Fruit fly (Drosophila melanogaster) whole organism, embryonic: ENCODE data around the gene sdt.

Source experiments
- Atf-2 ChIP-seq: fragments of 200-800 bp; sonication (Bioruptor generic); optimal IDR thresholded peaks from 2 replicates; lab custom pipeline; 2016; ENCODE audit warnings: missing biosample characterization, missing genetic modification characterization
- Awh ChIP-seq: fragments of 200-800 bp; sonication (Bioruptor generic); IDR thresholded peaks from 2 replicates; pipeline ENCODE4, ENCODE4 v1.3.6; 2022; ENCODE audit warnings: missing biosample characterization, missing genetic modification characterization
- BEAF-32 ChIP-seq: fragments of 200-800 bp; sonication (Bioruptor generic); optimal IDR thresholded peaks from 3 replicates; lab custom pipeline; 2017; ENCODE audit warnings: missing biosample characterization, missing genetic modification characterization, mild to moderate bottlenecking, moderate library complexity, missing genetic modification reagents
- CG10959 ChIP-seq: fragments of 200-800 bp; sonication (Bioruptor generic); IDR thresholded peaks from 2 replicates; pipeline ENCODE4 v1.3.6; 2022; ENCODE audit warnings: missing biosample characterization, missing genetic modification characterization
- CG11398 ChIP-seq: fragments of 200-800 bp; sonication (Bioruptor generic); optimal IDR thresholded peaks from 2 replicates; lab custom pipeline; 2016; ENCODE audit warnings: missing biosample characterization, missing genetic modification characterization
- CG12219 ChIP-seq: fragments of 200-800 bp; sonication (Bioruptor generic); optimal IDR thresholded peaks from 3 replicates; lab custom pipeline; 2018; ENCODE audit warnings: missing biosample characterization, mild to moderate bottlenecking, missing genetic modification characterization
- CG14860 ChIP-seq: fragments of 200-800 bp; sonication (Bioruptor generic); IDR thresholded peaks from 3 replicates; pipeline ENCODE4 v1.3.6; 2022; ENCODE audit warnings: missing biosample characterization, missing genetic modification characterization; ENCODE audit not compliant: partially characterized antibody
- CG1647 ChIP-seq: fragments of 200-800 bp; sonication (Bioruptor generic); optimal IDR thresholded peaks from 3 replicates; lab custom pipeline; 2016; ENCODE audit warnings: missing biosample characterization, missing genetic modification characterization
- CG16863 ChIP-seq: fragments of 200-800 bp; sonication (Bioruptor generic); optimal IDR thresholded peaks from 3 replicates; lab custom pipeline; 2016; ENCODE audit warnings: missing biosample characterization, missing genetic modification characterization
- CG17359 ChIP-seq: fragments of 200-800 bp; sonication (Bioruptor generic); optimal IDR thresholded peaks from 3 replicates; lab custom pipeline; 2018; ENCODE audit warnings: missing biosample characterization, mild to moderate bottlenecking, missing genetic modification characterization, moderate library complexity
- CG17802 ChIP-seq: fragments of 200-800 bp; sonication (Bioruptor generic); optimal IDR thresholded peaks from 2 replicates; lab custom pipeline; 2018; ENCODE audit warnings: missing biosample characterization, mild to moderate bottlenecking, missing genetic modification characterization, moderate library complexity
- CG1792 ChIP-seq: fragments of 200-800 bp; sonication (Bioruptor generic); optimal IDR thresholded peaks from 2 replicates; lab custom pipeline; 2016; ENCODE audit warnings: missing biosample characterization, missing genetic modification characterization
- CG6254 ChIP-seq: fragments of 200-800 bp; sonication (Bioruptor generic); optimal IDR thresholded peaks from 3 replicates; lab custom pipeline; 2017; ENCODE audit warnings: mild to moderate bottlenecking, missing biosample characterization, missing genetic modification reagents, missing genetic modification characterization
- CG6765 ChIP-seq: fragments of 200-800 bp; sonication (Bioruptor generic); optimal IDR thresholded peaks from 3 replicates; lab custom pipeline; 2017; ENCODE audit warnings: missing biosample characterization, mild to moderate bottlenecking, missing genetic modification characterization
- CG6791 ChIP-seq: fragments of 200-800 bp; sonication (Bioruptor generic); IDR thresholded peaks from 3 replicates; pipeline ENCODE4 v1.3.6; 2022; ENCODE audit warnings: missing biosample characterization, missing genetic modification characterization; ENCODE audit not compliant: partially characterized antibody
- CG6813 ChIP-seq: fragments of 200-800 bp; sonication (Bioruptor generic); optimal IDR thresholded peaks from 2 replicates; lab custom pipeline; 2017; ENCODE audit warnings: missing biosample characterization, missing genetic modification characterization, mild to moderate bottlenecking, moderate library complexity, missing genetic modification reagents
- CG7786 ChIP-seq: fragments of 200-800 bp; sonication (Bioruptor generic); optimal IDR thresholded peaks from 2 replicates; lab custom pipeline; 2016; ENCODE audit warnings: missing biosample characterization, missing genetic modification characterization
- CG8281 ChIP-seq: fragments of 200-800 bp; sonication (Bioruptor generic); optimal IDR thresholded peaks from 2 replicates; lab custom pipeline; 2018; ENCODE audit warnings: missing biosample characterization, mild to moderate bottlenecking, missing genetic modification characterization, moderate library complexity
- CG8359 ChIP-seq: fragments of 200-800 bp; sonication (Bioruptor generic); optimal IDR thresholded peaks from 2 replicates; lab custom pipeline; 2017; ENCODE audit warnings: missing biosample characterization, mild to moderate bottlenecking, missing genetic modification characterization, borderline replicate concordance
- CG9932 ChIP-seq: fragments of 200-800 bp; sonication (Bioruptor generic); IDR thresholded peaks from 2 replicates; pipeline ENCODE4 v1.3.6; 2022; ENCODE audit warnings: missing biosample characterization, missing genetic modification characterization
- CTCF ChIP-seq: fragments of 200-800 bp; sonication (Bioruptor generic); optimal IDR thresholded peaks from 2 replicates; lab custom pipeline; 2017; ENCODE audit warnings: missing biosample characterization, mild to moderate bottlenecking, missing genetic modification characterization, moderate library complexity
- Deaf1 ChIP-seq: fragments of 200-800 bp; optimal IDR thresholded peaks from 3 replicates; lab custom pipeline; 2019; ENCODE audit warnings: missing biosample characterization, mild to moderate bottlenecking, missing genetic modification characterization, moderate library complexity
- Dfd ChIP-seq, 2 experiments: fragments of >200 bp; optimal IDR thresholded peaks; 2 replicates each; lab custom pipeline; 2017; ENCODE audit warnings: missing biosample characterization in 2 of 2, missing genetic modification characterization in 2 of 2
- ERR ChIP-seq: fragments of 200-800 bp; sonication (Bioruptor generic); optimal IDR thresholded peaks from 2 replicates; lab custom pipeline; 2016; ENCODE audit warnings: missing biosample characterization, missing genetic modification characterization
- Gug ChIP-seq: fragments of 200-800 bp; sonication (Bioruptor generic); IDR thresholded peaks from 4 replicates; pipeline ENCODE4 v1.3.6; 2022; ENCODE audit warnings: missing biosample characterization, missing genetic modification characterization
- Hand ChIP-seq: fragments of 200-800 bp; sonication (Bioruptor generic); optimal IDR thresholded peaks from 2 replicates; lab custom pipeline; 2017; ENCODE audit warnings: mild to moderate bottlenecking, missing biosample characterization, missing genetic modification reagents, missing genetic modification characterization
- Hey ChIP-seq: fragments of 200-800 bp; sonication (Bioruptor generic); optimal IDR thresholded peaks from 3 replicates; lab custom pipeline; 2018; ENCODE audit warnings: missing biosample characterization, mild to moderate bottlenecking, missing genetic modification characterization
- Lhr ChIP-seq: fragments of 200-800 bp; sonication (Bioruptor generic); optimal IDR thresholded peaks from 3 replicates; lab custom pipeline; 2017; ENCODE audit warnings: mild to moderate bottlenecking, missing biosample characterization, missing genetic modification reagents, missing genetic modification characterization
- Lpt ChIP-seq: fragments of >200 bp; optimal IDR thresholded peaks from 2 replicates; lab custom pipeline; 2018; ENCODE audit warnings: missing biosample characterization, missing genetic modification characterization
- Max ChIP-seq: fragments of 200-800 bp; sonication (Bioruptor generic); optimal IDR thresholded peaks from 2 replicates; lab custom pipeline; 2016; ENCODE audit warnings: missing biosample characterization, mild to moderate bottlenecking, missing genetic modification characterization
- NC2α ChIP-seq: fragments of 200-800 bp; sonication (Bioruptor generic); optimal IDR thresholded peaks from 2 replicates; lab custom pipeline; 2016; ENCODE audit warnings: missing biosample characterization, missing genetic modification characterization
- Rx ChIP-seq: fragments of 200-800 bp; sonication (Bioruptor generic); IDR thresholded peaks from 2 replicates; pipeline ENCODE4 v1.3.6; 2022; ENCODE audit warnings: missing biosample characterization, missing genetic modification characterization
- bigmax ChIP-seq: fragments of 200-800 bp; sonication (Bioruptor generic); optimal IDR thresholded peaks from 2 replicates; lab custom pipeline; 2018; ENCODE audit warnings: missing biosample characterization, mild to moderate bottlenecking, missing genetic modification characterization
- br ChIP-seq: fragments of >200 bp; optimal IDR thresholded peaks from 2 replicates; lab custom pipeline; 2017
- crp ChIP-seq, 2 experiments: fragments of 200-800 bp; sonication (Bioruptor generic); optimal IDR thresholded peaks; 2 replicates in 1 of 2; 3 replicates in 1 of 2; lab custom pipeline; 2017; ENCODE audit warnings: missing biosample characterization in 2 of 2, missing genetic modification characterization in 2 of 2, mild to moderate bottlenecking in 1 of 2, moderate library complexity in 1 of 2
- gce ChIP-seq: fragments of 200-800 bp; sonication (Bioruptor generic); IDR thresholded peaks from 3 replicates; pipeline ENCODE4 v1.3.6; 2022; ENCODE audit warnings: missing biosample characterization, missing genetic modification characterization
- gcm ChIP-seq: fragments of 200-800 bp; sonication (Bioruptor generic); optimal IDR thresholded peaks from 2 replicates; lab custom pipeline; 2019; ENCODE audit warnings: missing biosample characterization, mild to moderate bottlenecking, missing genetic modification characterization, moderate library complexity
- gem ChIP-seq: fragments of 200-800 bp; sonication (Bioruptor generic); optimal IDR thresholded peaks from 2 replicates; lab custom pipeline; 2019; ENCODE audit warnings: missing biosample characterization, mild to moderate bottlenecking, missing genetic modification characterization, moderate library complexity
- grn ChIP-seq: fragments of 200-800 bp; sonication (Bioruptor generic); optimal IDR thresholded peaks from 3 replicates; lab custom pipeline; 2017; ENCODE audit warnings: missing biosample characterization, missing genetic modification characterization
- gsb ChIP-seq: fragments of 200-800 bp; sonication (Bioruptor generic); IDR thresholded peaks from 2 replicates; pipeline ENCODE4 v1.3.6; 2022; ENCODE audit warnings: missing biosample characterization, missing genetic modification characterization
- ind ChIP-seq: fragments of 200-800 bp; sonication (Bioruptor generic); optimal IDR thresholded peaks from 3 replicates; lab custom pipeline; 2016; ENCODE audit warnings: missing biosample characterization, missing genetic modification characterization
- insv ChIP-seq, 2 experiments: fragments of 200-800 bp; sonication (Bioruptor generic); optimal IDR thresholded peaks; 3 replicates each; lab custom pipeline; 2016 to 2018; ENCODE audit warnings: missing biosample characterization in 2 of 2, missing genetic modification characterization in 2 of 2
- knrl ChIP-seq: fragments of 200-800 bp; sonication (Bioruptor generic); IDR thresholded peaks from 3 replicates; pipeline ENCODE4 v1.3.6; 2022; ENCODE audit warnings: missing biosample characterization, missing genetic modification characterization; ENCODE audit not compliant: partially characterized antibody
- lov ChIP-seq, 2 experiments: fragments of 200-800 bp in 1 of 2; fragments of >200 bp in 1 of 2; sonication (Bioruptor generic) in 1 of 2; IDR thresholded peaks in 1 of 2; optimal IDR thresholded peaks in 1 of 2; 2 replicates in 1 of 2; 3 replicates in 1 of 2; pipeline versions ENCODE4 v1.3.6 to Lab custom; 2017 to 2022; ENCODE audit warnings: missing biosample characterization in 1 of 2, missing genetic modification characterization in 1 of 2
- mam ChIP-seq: fragments of 200-800 bp; sonication (Bioruptor generic); optimal IDR thresholded peaks from 3 replicates; lab custom pipeline; 2016; ENCODE audit warnings: missing biosample characterization, missing genetic modification characterization
- ranshi ChIP-seq: fragments of 200-800 bp; sonication (Bioruptor generic); IDR thresholded peaks from 2 replicates; pipeline ENCODE4 v1.3.6; 2022; ENCODE audit warnings: missing biosample characterization, missing genetic modification characterization
- slbo ChIP-seq: fragments of 200-800 bp; sonication (Bioruptor generic); IDR thresholded peaks from 2 replicates; pipeline ENCODE4 v1.3.6; 2022; ENCODE audit warnings: missing biosample characterization, missing genetic modification characterization
- ssp ChIP-seq: fragments of 200-800 bp; sonication (Bioruptor generic); IDR thresholded peaks from 2 replicates; pipeline ENCODE4 v1.3.6; 2022; ENCODE audit warnings: missing biosample characterization, missing genetic modification characterization
- tll ChIP-seq, 2 experiments: fragments of 200-800 bp in 1 of 2; fragments of >200 bp in 1 of 2; sonication (Bioruptor generic) in 1 of 2; optimal IDR thresholded peaks; 2 replicates each; lab custom pipeline; 2017 to 2019; ENCODE audit warnings: missing biosample characterization in 2 of 2, missing genetic modification characterization in 2 of 2, mild to moderate bottlenecking in 1 of 2, moderate library complexity in 1 of 2

Gene sdt

DNA sequence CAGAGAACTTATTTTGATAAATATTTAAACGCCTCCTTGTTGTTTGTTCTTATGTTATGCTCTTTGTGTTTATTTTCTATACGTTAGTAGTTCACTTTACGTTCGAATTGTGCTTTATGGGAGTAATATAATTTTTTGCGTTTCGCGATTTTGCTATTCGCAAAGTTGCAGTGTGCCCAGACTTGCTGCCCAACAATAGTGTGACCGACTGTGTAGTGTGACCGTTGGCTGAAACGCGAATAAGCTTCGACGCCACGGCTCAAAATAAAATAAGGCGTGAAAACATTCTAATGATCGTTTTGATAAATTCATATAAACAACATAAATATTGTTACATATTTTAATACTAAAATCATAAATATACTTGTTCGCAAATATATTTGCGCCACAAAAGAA lies 36.3 kb upstream of the sdt start, which contains the start of gene Smox (continued):
- TF ChIP-seq CG12219 (GFP tag; lab: Kevin White, UChicago): no peak
- peak in 1 of 2 experiments; percentile 26 for TF ChIP-seq crp (GFP tag; optimal IDR thresholded peaks at IDR 0.05; lab: Kevin White, UChicago)
- TF ChIP-seq ind (GFP tag; lab: Kevin White, UChicago): no peak
- TF ChIP-seq BEAF-32 (GFP tag; lab: Kevin White, UChicago): peak; percentile 43
- TF ChIP-seq grn (GFP tag; lab: Kevin White, UChicago): no peak
- TF ChIP-seq gem (tag; lab: Kevin White, UChicago): no peak

DNA sequence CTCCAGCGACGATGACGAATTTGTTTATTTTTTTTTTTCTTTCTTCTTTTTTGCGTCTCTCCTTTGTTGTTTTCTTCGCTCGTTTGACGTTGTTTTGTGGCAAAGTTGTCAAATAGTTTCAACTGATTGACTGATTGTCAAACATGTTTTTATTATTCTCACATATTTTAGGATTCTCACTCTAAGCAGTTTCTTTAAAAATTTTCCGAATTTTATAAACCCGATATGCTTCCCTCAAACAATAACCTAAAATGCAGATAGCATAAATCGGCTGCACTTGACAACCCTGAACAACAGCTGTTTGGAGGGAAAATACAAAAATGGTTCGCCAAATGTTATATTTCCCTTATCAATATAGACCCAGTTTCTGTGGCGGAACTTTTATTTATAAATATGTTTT lies 34.8 kb upstream of the sdt start, which contains the start of gene CG17982:
Gene CG17982, minus strand, starts transcription at position 299 of the 400 bp plus-strand sequence.
- TF ChIP-seq CG14860 (GFP tag; lab: Robert Waterston, UW) (no peak), CG8281 (tag; lab: Kevin White, UChicago) (peak; percentile 71), ERR (GFP tag; lab: Kevin White, UChicago) (peak; percentile 70), CG1792 (peak; percentile 63), CG6791 (GFP tag; lab: Robert Waterston, UW) (no peak), ranshi (GFP tag; lab: Robert Waterston, UW) (peak; percentile 82), CG11398 (GFP tag; lab: Kevin White, UChicago) (peak; percentile 69), tll (GFP tag; optimal IDR thresholded peaks at IDR 0.05; lab: Kevin White, UChicago) (no peak), CG16863 (GFP tag; lab: Kevin White, UChicago) (peak; percentile 80), gce (GFP tag; lab: Robert Waterston, UW) (peak; percentile 63; the same call in 1 of the 3 replicates), mam (GFP tag; lab: Kevin White, UChicago) (peak; percentile 90), Max (GFP tag; lab: Kevin White, UChicago) (peak; percentile 65), insv (GFP tag; optimal IDR thresholded peaks at IDR 0.05; lab: Kevin White, UChicago) (peak in 1 of 2 experiments; percentile 61), knrl (GFP tag; lab: Robert Waterston, UW) (no peak), br (lab: Kevin White, UChicago) (no peak), gsb (GFP tag; lab: Robert Waterston, UW) (peak; percentile 55), Dfd (GFP tag; optimal IDR thresholded peaks at IDR 0.05; lab: Kevin White, UChicago) (no peak), Lhr (peak; percentile 29), CTCF (GFP tag; lab: Kevin White, UChicago) (peak; percentile 17), CG6813 (GFP tag; lab: Kevin White, UChicago) (peak; percentile 75), Rx (GFP tag; lab: Robert Waterston, UW) (peak; percentile 80), Gug (GFP tag; lab: Robert Waterston, UW) (peak; percentile 77), slbo (peak; percentile 88), Hey (no peak), bigmax (GFP tag; lab: Kevin White, UChicago) (peak; percentile 92), gcm (peak; percentile 83), CG8359 (GFP tag; lab: Kevin White, UChicago) (peak; percentile 4), CG17802 (tag; lab: Kevin White, UChicago) (peak; percentile 24), CG6254 (GFP tag; lab: Kevin White, UChicago) (peak; percentile 45), Atf-2 (peak; percentile 72), CG1647 (GFP tag; lab: Kevin White, UChicago) (peak; percentile 62), Awh (GFP tag; lab: Robert Waterston, UW) (peak; percentile 53; the same call in 1 of the 2 replicates), lov (optimal IDR thresholded peaks at IDR 0.05; lab: Kevin White, UChicago) (no peak), lov (GFP tag; IDR thresholded peaks at IDR 0.05; lab: Robert Waterston, UW) (peak; percentile 76; the same call in 1 of the 3 replicates), CG7786 (GFP tag; lab: Kevin White, UChicago) (peak; percentile 87), NC2α (GFP tag; lab: Kevin White, UChicago) (peak; percentile 72), CG6765 (peak; percentile 70), CG9932 (GFP tag; lab: Robert Waterston, UW) (peak; percentile 83), ssp (GFP tag; lab: Robert Waterston, UW) (peak; percentile 20; the same call in 1 of the 2 replicates), CG10959 (peak; percentile 81), CG17359 (tag; lab: Kevin White, UChicago) (peak; percentile 92), Lpt (GFP tag; lab: Kevin White, UChicago) (no peak), Hand (GFP tag; lab: Kevin White, UChicago) (peak; percentile 59), Deaf1 (peak; percentile 60)
